Worm (Caenorhabditis elegans) whole organism, L4/young adult: Measurements from ENCODE around the gene H20J04.7.

ENCODE experiments used
- W03F9.2 ChIP-seq: fragments of 150-350 bp; optimal IDR thresholded peaks from 2 replicates; lab custom pipeline; 2014; ENCODE audit warnings: missing biosample characterization, missing genetic modification characterization
- dao-5 ChIP-seq: sonication (generic microtip); optimal IDR thresholded peaks from 2 replicates; lab custom pipeline; 2016; ENCODE audit warnings: missing genotype, missing genetic modification characterization, moderate library complexity, missing compliant biosample characterization
- him-1 ChIP-seq: sonication (generic microtip); optimal IDR thresholded peaks from 2 replicates; lab custom pipeline; 2016; ENCODE audit warnings: missing genotype, missing genetic modification reagents, missing genetic modification characterization, missing compliant biosample characterization

The H20J04.7 gene

DNA sequence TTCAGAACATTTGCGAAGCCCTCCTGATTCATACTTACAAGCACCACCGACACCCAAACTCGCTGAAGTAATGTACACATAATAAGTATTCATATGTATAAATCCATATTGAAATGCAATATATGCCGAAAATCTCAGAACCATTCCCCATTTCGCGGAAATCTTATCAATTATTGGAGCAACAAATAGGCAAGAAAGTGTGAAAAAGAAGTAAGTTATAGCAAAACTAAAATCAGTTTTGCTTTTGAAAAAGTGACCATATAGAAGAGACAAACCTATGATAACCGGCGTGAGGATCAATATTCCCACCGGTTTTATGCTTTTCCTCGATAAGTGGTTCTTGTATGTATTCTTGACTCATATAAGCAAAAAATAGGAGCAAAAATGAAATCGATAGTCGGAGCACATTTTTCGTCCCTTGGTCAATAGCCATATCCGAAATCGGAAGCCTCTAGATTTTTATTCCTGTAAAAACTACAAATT lies 35.5 kb downstream of the H20J04.7 start, which contains the start of gene Y52E8A.6:
Gene Y52E8A.6 (minus strand): TSS at position 433 of the 483 bp plus-strand sequence.
- TF ChIP-seq W03F9.2: no peak
- no peak for TF ChIP-seq dao-5 (tag; lab: Kevin White, UChicago)
- no peak for TF ChIP-seq him-1 (tag; lab: Kevin White, UChicago)

DNA sequence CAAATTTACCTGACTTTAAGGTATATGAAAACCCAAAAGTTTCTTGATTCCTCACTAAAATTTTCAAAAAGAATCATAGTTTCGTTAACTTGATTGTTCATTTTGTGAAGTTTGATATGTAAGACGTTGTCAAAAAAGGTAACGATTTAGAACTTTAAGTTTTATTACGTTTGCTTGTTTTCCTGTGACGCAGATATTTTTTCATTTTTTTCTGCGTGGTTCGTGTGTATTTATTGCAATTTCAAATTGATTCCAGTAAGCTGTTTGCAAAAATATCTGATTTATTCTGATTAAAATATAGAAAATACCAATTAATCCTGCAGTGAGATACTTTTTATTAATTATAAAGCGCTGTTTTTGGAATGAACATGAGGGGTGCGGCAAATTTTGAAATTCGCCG lies 39.1 kb downstream of the H20J04.7 start, which contains the start of gene srw-40:
Gene srw-40 (minus strand): TSS at position 101 of the 400 bp plus-strand sequence.
- TF ChIP-seq W03F9.2 (no peak), dao-5 (tag; lab: Kevin White, UChicago) (no peak), him-1 (tag; lab: Kevin White, UChicago) (no peak)

DNA sequence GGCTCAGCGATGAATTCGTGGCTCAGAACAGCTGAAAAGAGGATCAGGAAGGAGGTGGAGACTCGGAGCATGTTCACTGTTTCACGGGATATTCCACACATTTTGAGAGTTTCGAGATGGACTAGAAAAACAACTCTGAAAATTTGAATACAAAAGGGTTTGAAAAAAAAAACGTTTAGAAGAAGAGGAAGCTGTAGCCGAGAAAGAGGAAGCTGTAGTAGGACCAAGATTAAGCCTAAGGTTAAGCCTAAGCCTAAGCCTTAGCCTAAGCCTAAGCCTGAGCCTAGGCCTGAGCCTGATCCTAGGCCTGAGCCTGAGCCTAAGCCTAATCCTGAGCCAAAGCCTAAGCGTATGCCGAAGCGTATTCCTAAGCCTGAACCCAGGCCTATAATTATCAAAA lies 43.0 kb downstream of the H20J04.7 start, which contains the start of gene plep-1:
Gene plep-1 (minus strand): TSS at position 101 of the 400 bp plus-strand sequence.
- TF ChIP-seq W03F9.2: no peak
- TF ChIP-seq dao-5 (tag; lab: Kevin White, UChicago): no peak
- TF ChIP-seq him-1 (tag; lab: Kevin White, UChicago): no peak

DNA sequence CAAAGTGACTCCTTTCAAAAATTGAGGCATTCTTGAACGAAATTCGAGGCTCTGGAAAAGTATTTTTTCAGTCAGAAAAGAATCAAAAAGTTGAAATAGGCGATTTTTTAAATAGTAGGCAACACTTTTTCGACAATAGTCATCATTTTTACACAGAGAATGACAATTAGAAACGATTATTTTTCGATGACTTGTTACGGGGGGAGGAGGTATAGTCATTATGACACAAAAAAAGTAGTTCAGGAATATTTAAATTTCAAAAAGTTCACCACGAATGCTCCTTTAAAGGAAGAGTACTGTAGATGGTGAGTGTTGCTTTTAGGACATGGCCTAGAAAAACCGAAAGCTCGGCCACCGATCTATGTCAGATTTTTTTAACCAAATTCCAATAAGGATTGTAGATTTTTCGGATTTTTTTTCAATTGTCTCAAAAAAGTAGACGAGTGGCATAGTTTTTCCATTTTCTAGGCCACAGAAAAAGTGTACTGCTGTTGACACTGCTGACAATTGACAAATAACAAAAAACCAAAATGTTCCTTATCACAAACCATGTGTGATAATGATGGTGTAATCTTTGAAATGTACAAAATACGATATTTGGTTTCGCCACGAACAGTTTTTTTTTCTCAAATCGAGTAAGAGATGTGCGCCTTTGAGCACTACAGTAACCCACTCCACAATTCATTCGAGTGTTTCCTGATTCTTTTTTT lies 48.0 kb downstream of the H20J04.7 start, which contains the start of gene Y52E8A.3:
Gene Y52E8A.3 (minus strand): TSS at position 51 of the 710 bp plus-strand sequence.
- TF ChIP-seq him-1 (tag; lab: Kevin White, UChicago) (no peak), W03F9.2 (no peak), dao-5 (tag; lab: Kevin White, UChicago) (no peak)
